Worm (Caenorhabditis elegans) whole organism, L1 larva: ENCODE data around the gene Y45F10D.7.

Source experiments
- ama-1 ChIP-seq: fragments of 150-350 bp; optimal IDR thresholded peaks from 2 replicates; lab custom pipeline; 2014
- ceh-82 ChIP-seq, 3 experiments: fragments of 150-350 bp in 1 of 3; sonication (generic microtip) in 2 of 3; optimal IDR thresholded peaks; 2 replicates each; lab custom pipeline; 2014 to 2017; ENCODE audit warnings: missing biosample characterization in 3 of 3, missing genetic modification characterization in 3 of 3
- efl-1 ChIP-seq, 4 experiments: fragments of 150-350 bp; optimal IDR thresholded peaks in 3 of 4; peaks in 1 of 4; 1 replicate in 1 of 4; 2 replicates in 3 of 4; lab custom pipeline; 2014; ENCODE audit warnings: missing biosample characterization in 2 of 4, missing genetic modification characterization in 2 of 4, missing genetic modification reagents in 2 of 4
- elt-2 ChIP-seq: sonication (generic microtip); optimal IDR thresholded peaks from 2 replicates; lab custom pipeline; 2016; ENCODE audit warnings: missing genetic modification characterization, mild to moderate bottlenecking, inconsistent platforms, missing compliant biosample characterization, missing genetic modification reagents
- elt-3 ChIP-seq, 6 experiments: fragments of 150-350 bp in 1 of 6; sonication (generic microtip); optimal IDR thresholded peaks; 2 replicates each; lab custom pipeline; 2017 to 2018; ENCODE audit warnings: missing biosample characterization in 6 of 6, missing genetic modification characterization in 6 of 6, inconsistent platforms in 1 of 6
- irx-1 ChIP-seq: sonication (generic microtip); optimal IDR thresholded peaks from 2 replicates; lab custom pipeline; 2016; ENCODE audit warnings: missing genetic modification characterization, missing compliant biosample characterization
- lin-13 ChIP-seq: fragments of 150-350 bp; optimal IDR thresholded peaks from 2 replicates; lab custom pipeline; 2014; ENCODE audit warnings: missing biosample characterization, missing genetic modification reagents, missing genetic modification characterization
- lin-15B ChIP-seq: fragments of 150-350 bp; sonication (generic microtip); optimal IDR thresholded peaks from 3 replicates; lab custom pipeline; 2014; ENCODE audit warnings: missing biosample characterization, missing genetic modification characterization
- nhr-11 ChIP-seq: fragments of 150-350 bp; optimal IDR thresholded peaks from 2 replicates; lab custom pipeline; 2014; ENCODE audit warnings: missing biosample characterization, missing genetic modification characterization
- pag-3 ChIP-seq: sonication (generic microtip); optimal IDR thresholded peaks from 2 replicates; lab custom pipeline; 2017; ENCODE audit warnings: missing genetic modification characterization, mild to moderate bottlenecking, missing compliant biosample characterization, antibody characterized with exemption, borderline replicate concordance; ENCODE audit not compliant: insufficient read depth
- skn-1 ChIP-seq: fragments of 150-350 bp; optimal IDR thresholded peaks from 2 replicates; lab custom pipeline; 2014; ENCODE audit warnings: missing biosample characterization, missing genetic modification characterization
- unc-30 ChIP-seq: sonication (generic microtip); optimal IDR thresholded peaks from 2 replicates; lab custom pipeline; 2017; ENCODE audit warnings: missing biosample characterization, missing genetic modification characterization
- ztf-11 ChIP-seq, 2 experiments: sonication (generic microtip); optimal IDR thresholded peaks; 2 replicates each; lab custom pipeline; 2016 to 2017; ENCODE audit warnings: missing genetic modification characterization in 2 of 2, missing biosample characterization in 1 of 2, missing compliant biosample characterization in 1 of 2
- ztf-4 ChIP-seq: fragments of 150-350 bp; optimal IDR thresholded peaks from 2 replicates; lab custom pipeline; 2014; ENCODE audit warnings: missing biosample characterization, missing genetic modification characterization

ce11 chrIV:13797859-13798374 is 9.2 kb downstream of the Y45F10D.7 start, which contains the start of gene Y45F10D.6:
- TF ChIP-seq nhr-11 (tag; lab: Kevin White, UChicago) (no peak), elt-2 (tag; lab: Kevin White, UChicago) (no peak), elt-3 (tag; optimal IDR thresholded peaks at IDR 0.05; lab: Kevin White, UChicago) (peak in 1 of 6 experiments; percentile 59), lin-13 (GFP tag; lab: Kevin White, UChicago) (no peak), ztf-11 (tag; optimal IDR thresholded peaks at IDR 0.05; lab: Kevin White, UChicago) (no peak), ceh-82 (tag; optimal IDR thresholded peaks at IDR 0.05; lab: Kevin White, UChicago) (no peak), unc-30 (tag; lab: Kevin White, UChicago) (no peak), ztf-4 (no peak), ama-1 (lab: Kevin White, UChicago) (no peak), efl-1 (optimal IDR thresholded peaks at IDR 0.05; lab: Kevin White, UChicago) (no peak), efl-1 (GFP tag; optimal IDR thresholded peaks at IDR 0.05 in 1 of 2; lab: Kevin White, UChicago) (peak in 1 of 2 experiments; percentile 46), skn-1 (tag; lab: Kevin White, UChicago) (no peak), lin-15B (no peak), irx-1 (tag; lab: Kevin White, UChicago) (no peak), pag-3 (no peak)
